Fruit fly (Drosophila melanogaster) whole organism, embryonic: ENCODE results near the gene hog.
A peak's percentile ranks its signal among the peaks of the same experiment; 100 is the strongest.

Experiments
- ATbp ChIP-seq: fragments of 200-800 bp; sonication (Bioruptor generic); optimal IDR thresholded peaks from 2 replicates; lab custom pipeline; 2017; ENCODE audit warnings: missing biosample characterization, mild to moderate bottlenecking, missing genetic modification characterization, missing genetic modification reagents
- Ada2b ChIP-seq: fragments of 200-800 bp; sonication (Bioruptor generic); IDR thresholded peaks from 2 replicates; pipeline ENCODE4 v1.3.6; 2022; ENCODE audit warnings: missing biosample characterization, missing genetic modification characterization
- CG12299 ChIP-seq: fragments of 200-800 bp; sonication (Bioruptor generic); optimal IDR thresholded peaks from 2 replicates; lab custom pipeline; 2018; ENCODE audit warnings: missing biosample characterization, mild to moderate bottlenecking, missing genetic modification characterization
- CG1233 ChIP-seq: fragments of 200-800 bp; sonication (Bioruptor generic); optimal IDR thresholded peaks from 4 replicates; lab custom pipeline; 2018; ENCODE audit warnings: missing biosample characterization, mild to moderate bottlenecking, missing genetic modification characterization
- CG12659 ChIP-seq: fragments of 200-800 bp; sonication (Bioruptor generic); optimal IDR thresholded peaks from 3 replicates; lab custom pipeline; 2017; ENCODE audit warnings: mild to moderate bottlenecking, missing biosample characterization, missing genetic modification reagents, missing genetic modification characterization
- CG12744 ChIP-seq: fragments of 200-800 bp; sonication (Bioruptor generic); optimal IDR thresholded peaks from 2 replicates; lab custom pipeline; 2016; ENCODE audit warnings: missing biosample characterization, missing genetic modification characterization
- CG12769 ChIP-seq: fragments of 200-800 bp; sonication (Bioruptor generic); optimal IDR thresholded peaks from 2 replicates; lab custom pipeline; 2019; ENCODE audit warnings: missing biosample characterization, mild to moderate bottlenecking, missing genetic modification characterization, moderate library complexity
- CG16863 ChIP-seq: fragments of 200-800 bp; sonication (Bioruptor generic); optimal IDR thresholded peaks from 3 replicates; lab custom pipeline; 2016; ENCODE audit warnings: missing biosample characterization, missing genetic modification characterization
- CG17912 ChIP-seq: fragments of 200-800 bp; sonication (Bioruptor generic); optimal IDR thresholded peaks from 2 replicates; lab custom pipeline; 2018; ENCODE audit warnings: missing biosample characterization, mild to moderate bottlenecking, missing genetic modification characterization
- CG3065 ChIP-seq: fragments of 200-800 bp; sonication (Bioruptor generic); optimal IDR thresholded peaks from 2 replicates; lab custom pipeline; 2016; ENCODE audit warnings: missing biosample characterization, missing genetic modification characterization
- CG3163 ChIP-seq: fragments of 200-800 bp; sonication (Bioruptor generic); optimal IDR thresholded peaks from 3 replicates; lab custom pipeline; 2016; ENCODE audit warnings: missing biosample characterization, missing genetic modification characterization
- CG4707 ChIP-seq: fragments of 200-800 bp; sonication (Bioruptor generic); optimal IDR thresholded peaks from 2 replicates; lab custom pipeline; 2018; ENCODE audit warnings: missing biosample characterization, mild to moderate bottlenecking, missing genetic modification characterization, moderate library complexity
- CG7556 ChIP-seq: fragments of 200-800 bp; sonication (Bioruptor generic); optimal IDR thresholded peaks from 2 replicates; lab custom pipeline; 2017; ENCODE audit warnings: missing biosample characterization, mild to moderate bottlenecking, missing genetic modification characterization
- CG7745 ChIP-seq: fragments of 200-800 bp; sonication (Bioruptor generic); optimal IDR thresholded peaks from 2 replicates; lab custom pipeline; 2018; ENCODE audit warnings: missing biosample characterization, mild to moderate bottlenecking, missing genetic modification characterization, moderate library complexity
- CG7928 ChIP-seq: fragments of 200-800 bp; sonication (Bioruptor generic); optimal IDR thresholded peaks from 2 replicates; lab custom pipeline; 2017; ENCODE audit warnings: missing biosample characterization, mild to moderate bottlenecking, missing genetic modification characterization
- CG9437 ChIP-seq: fragments of 200-800 bp; sonication (Bioruptor generic); optimal IDR thresholded peaks from 2 replicates; lab custom pipeline; 2018; ENCODE audit warnings: missing biosample characterization, mild to moderate bottlenecking, missing genetic modification characterization
- CG9727 ChIP-seq: fragments of 200-800 bp; sonication (Bioruptor generic); optimal IDR thresholded peaks from 3 replicates; lab custom pipeline; 2017; ENCODE audit warnings: missing biosample characterization, mild to moderate bottlenecking, missing genetic modification characterization
- CHES-1-like ChIP-seq: fragments of 200-800 bp; sonication (Bioruptor generic); optimal IDR thresholded peaks from 2 replicates; lab custom pipeline; 2016; ENCODE audit warnings: missing biosample characterization, missing genetic modification characterization
- Dad ChIP-seq: fragments of 200-800 bp; sonication (Bioruptor generic); optimal IDR thresholded peaks from 3 replicates; lab custom pipeline; 2016; ENCODE audit warnings: missing biosample characterization, missing genetic modification characterization
- Deaf1 ChIP-seq: fragments of 200-800 bp; optimal IDR thresholded peaks from 3 replicates; lab custom pipeline; 2019; ENCODE audit warnings: missing biosample characterization, mild to moderate bottlenecking, missing genetic modification characterization, moderate library complexity
- Dek ChIP-seq: fragments of 200-800 bp; sonication (Bioruptor generic); optimal IDR thresholded peaks from 3 replicates; lab custom pipeline; 2019; ENCODE audit warnings: missing biosample characterization, mild to moderate bottlenecking, missing genetic modification characterization, moderate library complexity
- Dll ChIP-seq: fragments of 200-800 bp; sonication (Bioruptor generic); IDR thresholded peaks from 4 replicates; pipeline ENCODE4 v1.3.6; 2022; ENCODE audit warnings: missing biosample characterization, missing genetic modification characterization; ENCODE audit not compliant: partially characterized antibody
- Eip74EF ChIP-seq, 2 experiments: fragments of 200-800 bp in 1 of 2; fragments of >200 bp in 1 of 2; sonication (Bioruptor generic) in 1 of 2; optimal IDR thresholded peaks; 2 replicates each; lab custom pipeline; 2017 to 2019; ENCODE audit warnings: missing biosample characterization in 2 of 2, missing genetic modification characterization in 2 of 2, mild to moderate bottlenecking in 1 of 2, moderate library complexity in 1 of 2
- Elba2 ChIP-seq: fragments of 200-800 bp; sonication (Bioruptor generic); optimal IDR thresholded peaks from 3 replicates; lab custom pipeline; 2016; ENCODE audit warnings: missing biosample characterization, missing genetic modification characterization
- H2.0 ChIP-seq: fragments of 200-800 bp; sonication (Bioruptor generic); IDR thresholded peaks from 2 replicates; pipeline ENCODE4 v1.3.6; 2022; ENCODE audit warnings: missing biosample characterization, missing genetic modification characterization
- HLH3B ChIP-seq: fragments of 200-800 bp; sonication (Bioruptor generic); IDR thresholded peaks from 2 replicates; pipeline ENCODE4 v1.3.6; 2022; ENCODE audit warnings: missing biosample characterization, missing genetic modification characterization
- HLH54F ChIP-seq: fragments of 200-800 bp; sonication (Bioruptor generic); optimal IDR thresholded peaks from 3 replicates; lab custom pipeline; 2016; ENCODE audit warnings: missing biosample characterization, missing genetic modification characterization
- Hey ChIP-seq: fragments of 200-800 bp; sonication (Bioruptor generic); optimal IDR thresholded peaks from 3 replicates; lab custom pipeline; 2018; ENCODE audit warnings: missing biosample characterization, mild to moderate bottlenecking, missing genetic modification characterization
- Hmr ChIP-seq: fragments of 200-800 bp; sonication (Bioruptor generic); optimal IDR thresholded peaks from 3 replicates; lab custom pipeline; 2017; ENCODE audit warnings: mild to moderate bottlenecking, missing biosample characterization, missing genetic modification reagents, missing genetic modification characterization
- Med ChIP-seq: fragments of 200-800 bp; sonication (Bioruptor generic); peaks from one replicate; lab custom pipeline; 2016; ENCODE audit warnings: missing biosample characterization, missing genetic modification characterization, mild to moderate bottlenecking, inconsistent platforms, moderate library complexity
- Mes4 ChIP-seq: fragments of 200-800 bp; sonication (Bioruptor generic); optimal IDR thresholded peaks from 2 replicates; lab custom pipeline; 2016; ENCODE audit warnings: missing biosample characterization, missing genetic modification characterization
- NC2α ChIP-seq: fragments of 200-800 bp; sonication (Bioruptor generic); optimal IDR thresholded peaks from 2 replicates; lab custom pipeline; 2016; ENCODE audit warnings: missing biosample characterization, missing genetic modification characterization
- Ravus ChIP-seq: fragments of 200-800 bp; sonication (Bioruptor generic); IDR thresholded peaks from 2 replicates; pipeline ENCODE4 v1.3.6; 2022; ENCODE audit warnings: missing biosample characterization, missing genetic modification characterization
- Sox102F ChIP-seq: fragments of 200-800 bp; sonication (Bioruptor generic); optimal IDR thresholded peaks from 2 replicates; lab custom pipeline; 2018; ENCODE audit warnings: missing biosample characterization, mild to moderate bottlenecking, missing genetic modification characterization, moderate library complexity
- Usf ChIP-seq: fragments of 200-800 bp; sonication (Bioruptor generic); optimal IDR thresholded peaks from 2 replicates; lab custom pipeline; 2017; ENCODE audit warnings: missing genotype, missing biosample characterization, missing genetic modification characterization
- aop ChIP-seq: fragments of 200-800 bp; sonication (Bioruptor generic); IDR thresholded peaks from 2 replicates; pipeline ENCODE4 v1.3.6; 2022; ENCODE audit warnings: missing biosample characterization, missing genetic modification characterization
- ase ChIP-seq: fragments of 200-800 bp; sonication (Bioruptor generic); IDR thresholded peaks from 3 replicates; pipeline ENCODE4 v1.3.6; 2022; ENCODE audit warnings: missing biosample characterization, missing genetic modification characterization
- ato ChIP-seq: fragments of 200-800 bp; sonication (Bioruptor generic); IDR thresholded peaks from 2 replicates; pipeline ENCODE4 v1.3.6; 2022; ENCODE audit warnings: missing biosample characterization, missing genetic modification characterization; ENCODE audit not compliant: partially characterized antibody
- emc ChIP-seq: fragments of 200-800 bp; sonication (Bioruptor generic); optimal IDR thresholded peaks from 2 replicates; lab custom pipeline; 2016; ENCODE audit warnings: missing biosample characterization, missing genetic modification characterization
- en ChIP-seq: fragments of 200-800 bp; sonication (Bioruptor generic); optimal IDR thresholded peaks from 2 replicates; lab custom pipeline; 2016; ENCODE audit warnings: missing biosample characterization, missing genetic modification characterization
- fd102C ChIP-seq: fragments of 200-800 bp; sonication (Bioruptor generic); optimal IDR thresholded peaks from 2 replicates; lab custom pipeline; 2018; ENCODE audit warnings: missing biosample characterization, mild to moderate bottlenecking, missing genetic modification characterization, moderate library complexity
- fd64A ChIP-seq: fragments of 200-800 bp; sonication (Bioruptor generic); optimal IDR thresholded peaks from 3 replicates; lab custom pipeline; 2018; ENCODE audit warnings: missing biosample characterization, mild to moderate bottlenecking, missing genetic modification characterization
- mirr ChIP-seq: fragments of 200-800 bp; sonication (Bioruptor generic); optimal IDR thresholded peaks from 3 replicates; lab custom pipeline; 2018; ENCODE audit warnings: missing biosample characterization, mild to moderate bottlenecking, missing genetic modification characterization
- nerfin-1 ChIP-seq: fragments of 200-800 bp; sonication (Bioruptor generic); optimal IDR thresholded peaks from 3 replicates; lab custom pipeline; 2019; ENCODE audit warnings: missing biosample characterization, mild to moderate bottlenecking, missing genetic modification characterization, moderate library complexity
- phol ChIP-seq: fragments of 200-800 bp; sonication (Bioruptor generic); optimal IDR thresholded peaks from 3 replicates; lab custom pipeline; 2018; ENCODE audit warnings: missing biosample characterization, mild to moderate bottlenecking, missing genetic modification characterization, moderate library complexity
- pzg ChIP-seq: fragments of 200-800 bp; sonication (Bioruptor generic); optimal IDR thresholded peaks from 3 replicates; lab custom pipeline; 2018; ENCODE audit warnings: missing biosample characterization, mild to moderate bottlenecking, missing genetic modification characterization, moderate library complexity
- sens-2 ChIP-seq: fragments of 200-800 bp; sonication (Bioruptor generic); IDR thresholded peaks from 2 replicates; pipeline ENCODE4 v1.3.6; 2022; ENCODE audit warnings: missing biosample characterization, missing genetic modification characterization
- slp2 ChIP-seq: fragments of 200-800 bp; sonication (Bioruptor generic); optimal IDR thresholded peaks from 2 replicates; lab custom pipeline; 2016; ENCODE audit warnings: missing biosample characterization, missing genetic modification characterization
- zen ChIP-seq: fragments of 200-800 bp; sonication (Bioruptor generic); optimal IDR thresholded peaks from 3 replicates; lab custom pipeline; 2018; ENCODE audit warnings: missing biosample characterization, mild to moderate bottlenecking, missing genetic modification characterization, moderate library complexity
- zfh1 ChIP-seq: fragments of 200-800 bp; sonication (Bioruptor generic); IDR thresholded peaks from 3 replicates; pipeline ENCODE4 v1.3.6; 2022; ENCODE audit warnings: missing biosample characterization, missing genetic modification characterization

hog gene

DNA sequence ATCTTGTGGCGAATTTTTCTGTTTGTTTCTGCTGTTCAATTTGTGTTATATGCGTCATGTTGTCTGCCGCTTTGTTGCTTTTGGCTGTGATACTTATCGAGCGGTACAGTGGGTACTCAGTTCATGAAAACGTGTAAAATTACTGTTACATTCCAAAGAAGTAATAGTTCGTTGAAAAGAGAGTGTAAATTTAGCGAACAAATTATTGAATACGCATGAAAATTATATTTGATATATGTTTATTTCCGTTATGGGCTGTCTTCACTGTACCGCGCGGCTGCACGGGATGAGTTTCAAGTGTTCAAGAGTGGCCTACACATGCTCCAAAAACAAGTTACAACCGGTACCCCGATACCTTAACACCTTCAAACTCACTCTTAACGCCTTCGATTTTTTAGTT, 29.6 kb downstream of the hog start (continued):
- TF ChIP-seq mirr (no peak), CG1233 (GFP tag; lab: Kevin White, UChicago) (peak; percentile 41), CG3163 (GFP tag; lab: Kevin White, UChicago) (peak; percentile 10), Dad (GFP tag; lab: Kevin White, UChicago) (no peak), zfh1 (peak; percentile 78), phol (tag; lab: Kevin White, UChicago) (peak; percentile 78), Mes4 (GFP tag; lab: Kevin White, UChicago) (peak; percentile 56), CG16863 (peak; percentile 63), CG3065 (GFP tag; lab: Kevin White, UChicago) (no peak), ato (GFP tag; lab: Robert Waterston, UW) (no peak), HLH3B (peak; percentile 85), Dll (GFP tag; lab: Robert Waterston, UW) (no peak), Sox102F (GFP tag; lab: Kevin White, UChicago) (peak; percentile 86), Ravus (GFP tag; lab: Robert Waterston, UW) (peak; percentile 15), CG9727 (GFP tag; lab: Kevin White, UChicago) (peak; percentile 19), CG9437 (GFP tag; lab: Kevin White, UChicago) (peak; percentile 53), CG7745 (no peak), ase (GFP tag; lab: Robert Waterston, UW) (peak; percentile 70; the same call in 1 of the 3 replicates), Dek (tag; lab: Kevin White, UChicago) (peak; percentile 26), fd102C (GFP tag; lab: Kevin White, UChicago) (no peak), Hmr (GFP tag; lab: Kevin White, UChicago) (peak; percentile 44), CHES-1-like (GFP tag; lab: Kevin White, UChicago) (no peak), emc (GFP tag; lab: Kevin White, UChicago) (no peak), NC2α (GFP tag; lab: Kevin White, UChicago) (no peak), HLH54F (GFP tag; lab: Kevin White, UChicago) (no peak), ATbp (peak; percentile 77), CG7928 (no peak), Eip74EF (GFP tag; optimal IDR thresholded peaks at IDR 0.05; lab: Kevin White, UChicago) (peak in 1 of 2 experiments; percentile 61), Usf (GFP tag; lab: Kevin White, UChicago) (no peak), en (GFP tag; lab: Kevin White, UChicago) (peak; percentile 40), Deaf1 (tag; lab: Kevin White, UChicago) (peak; percentile 10), slp2 (GFP tag; lab: Kevin White, UChicago) (peak; percentile 31), CG12659 (peak; percentile 50), nerfin-1 (tag; lab: Kevin White, UChicago) (peak; percentile 66), aop (GFP tag; lab: Robert Waterston, UW) (no peak), sens-2 (no peak), CG12744 (no peak), H2.0 (GFP tag; lab: Robert Waterston, UW) (peak; percentile 69), pzg (GFP tag; lab: Kevin White, UChicago) (no peak), CG17912 (peak; percentile 40), Elba2 (GFP tag; lab: Kevin White, UChicago) (no peak), CG4707 (GFP tag; lab: Kevin White, UChicago) (peak; percentile 43), Hey (tag; lab: Kevin White, UChicago) (no peak), Med (GFP tag; lab: Kevin White, UChicago) (peak; percentile 93), CG12769 (tag; lab: Kevin White, UChicago) (peak; percentile 81), fd64A (peak; percentile 39), zen (tag; lab: Kevin White, UChicago) (peak; percentile 55), CG7556 (GFP tag; lab: Kevin White, UChicago) (peak; percentile 39), CG12299 (tag; lab: Kevin White, UChicago) (no peak), Ada2b (GFP tag; lab: Robert Waterston, UW) (peak; percentile 83)
